Worm (Caenorhabditis elegans): ENCODE results near the gene F56C3.1.

ce11 chrX:1420524-1420923, 33.4 kb downstream of the F56C3.1 start:
- TF ChIP-seq fkh-10 (GFP tag; optimal IDR thresholded peaks at IDR 0.05): no peak
- no peak for TF ChIP-seq daf-12 (tag; optimal IDR thresholded peaks at IDR 0.05)
- peak; percentile 10 for TF ChIP-seq snpc-4 (tag; optimal IDR thresholded peaks at IDR 0.05)
- TF ChIP-seq unc-39 (tag; optimal IDR thresholded peaks at IDR 0.05): no peak
- TF ChIP-seq nhr-12 (tag; optimal IDR thresholded peaks at IDR 0.05): no peak
- TF ChIP-seq nhr-76 (tag; optimal IDR thresholded peaks at IDR 0.05): no peak
- no peak for TF ChIP-seq lin-15B (tag; optimal IDR thresholded peaks at IDR 0.05)
- TF ChIP-seq tbx-2 (tag; optimal IDR thresholded peaks at IDR 0.05): no peak
